Worm (Caenorhabditis elegans): ENCODE data around the gene rig-1.

DNA sequence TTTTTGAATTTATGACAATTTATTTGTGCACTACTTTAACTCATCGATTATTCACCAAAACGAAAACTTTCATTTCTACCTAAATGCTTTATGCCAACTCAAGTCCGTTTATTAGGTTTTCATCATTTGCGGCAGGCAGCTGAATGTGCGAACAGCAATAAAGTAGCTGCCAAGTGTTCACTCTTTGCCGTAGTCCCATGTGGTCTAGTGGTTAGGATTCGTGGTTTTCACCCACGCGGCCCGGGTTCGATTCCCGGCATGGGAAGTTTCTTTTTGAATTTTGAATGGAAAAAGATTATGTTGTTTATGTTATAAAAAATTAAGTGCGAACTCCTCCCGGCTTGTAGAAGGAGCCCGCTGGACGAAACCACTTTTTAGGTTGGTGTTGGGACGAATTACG is 14.1 kb upstream of the rig-1 start:
- TF ChIP-seq ref-1 (GFP tag; conservative IDR thresholded peaks at IDR 0.05) (peak; percentile 83), flt-1 (GFP tag; IDR thresholded peaks at IDR 0.05) (peak; percentile 95), tab-1 (GFP tag; IDR thresholded peaks at IDR 0.05) (peak; percentile 94), cog-1 (tag; optimal IDR thresholded peaks at IDR 0.05) (peak; percentile 68)

Measured in whole organism, midembryonic.